Worm (Caenorhabditis elegans): ENCODE results near the gene C54F6.3.

C54F6.3 gene

DNA sequence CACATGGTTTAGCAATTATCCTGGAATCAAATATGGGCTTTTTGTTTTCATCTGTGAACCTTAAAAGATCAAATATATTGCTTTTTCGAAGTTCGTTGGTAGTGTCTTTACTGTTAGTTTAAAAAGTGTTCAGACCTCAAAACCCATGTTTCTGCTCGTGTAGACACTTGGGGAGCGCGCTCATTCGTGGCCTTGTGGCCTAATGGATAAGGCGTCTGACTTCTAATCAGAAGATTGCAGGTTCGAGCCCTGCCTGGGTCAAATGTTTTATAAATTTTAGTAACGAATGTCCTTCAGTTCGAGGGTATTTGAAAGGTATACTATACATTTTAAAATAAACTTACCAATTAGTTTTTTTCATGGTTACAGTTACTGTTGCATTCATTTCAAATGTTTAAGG lies 26.8 kb upstream of the C54F6.3 start:
- TF ChIP-seq dox-1 (GFP tag; IDR thresholded peaks at IDR 0.05), result no peak
- no peak for TF ChIP-seq unc-62 (GFP tag; optimal IDR thresholded peaks at IDR 0.05)
- no peak for TF ChIP-seq aptf-2 (GFP tag; conservative IDR thresholded peaks at IDR 0.05)
- TF ChIP-seq repo-1 (tag; optimal IDR thresholded peaks at IDR 0.05), result no peak
- TF ChIP-seq ama-1 (optimal IDR thresholded peaks at IDR 0.05), result no peak
- TF ChIP-seq ama-1 (GFP tag; optimal IDR thresholded peaks at IDR 0.05), result no peak
- TF ChIP-seq F10E7.11 (tag; optimal IDR thresholded peaks at IDR 0.05), result no peak
- no peak for TF ChIP-seq attf-3 (GFP tag; conservative IDR thresholded peaks at IDR 0.05)
- TF ChIP-seq rcor-1 (GFP tag; IDR thresholded peaks at IDR 0.05), result no peak
- TF ChIP-seq B0019.2 (GFP tag; conservative IDR thresholded peaks at IDR 0.05), result no peak
- TF ChIP-seq ztf-3 (GFP tag; optimal IDR thresholded peaks at IDR 0.05), result no peak
- no peak for TF ChIP-seq F49E8.2 (tag; optimal IDR thresholded peaks at IDR 0.05; ENCODE audit: insufficient read depth)
- no peak for TF ChIP-seq rec-8 (tag; optimal IDR thresholded peaks at IDR 0.05)
- TF ChIP-seq B0261.1 (tag; optimal IDR thresholded peaks at IDR 0.05), result peak; percentile 71
- 0 out of 2 replicates have a peak, but pooled peaks have one; percentile 30 for TF ChIP-seq Y56A3A.18 (GFP tag; IDR thresholded peaks at IDR 0.05)
- TF ChIP-seq pbrm-1 (GFP tag; IDR thresholded peaks at IDR 0.05), result peak; percentile 31; the same call in 1 of the 2 replicates
- no peak for TF ChIP-seq hsf-1 (GFP tag; IDR thresholded peaks at IDR 0.05)
- no peak for TF ChIP-seq hlh-26 (GFP tag; conservative IDR thresholded peaks at IDR 0.05)
- no peak for TF ChIP-seq ztf-25 (GFP tag; IDR thresholded peaks at IDR 0.05)
- no peak for TF ChIP-seq ceh-79 (tag; optimal IDR thresholded peaks at IDR 0.05)
- TF ChIP-seq ceh-100 (GFP tag; IDR thresholded peaks at IDR 0.05), result no peak
- TF ChIP-seq ztf-26 (tag; optimal IDR thresholded peaks at IDR 0.05), result no peak
- no peak for TF ChIP-seq somi-1 (GFP tag; optimal IDR thresholded peaks at IDR 0.05)
- peak; percentile 67 for TF ChIP-seq him-1 (tag; optimal IDR thresholded peaks at IDR 0.05)
- no peak for TF ChIP-seq Y53G8AR.9 (GFP tag; conservative IDR thresholded peaks at IDR 0.05)
- peak; percentile 55; the same call in 1 of the 2 replicates for TF ChIP-seq lin-26 (GFP tag; IDR thresholded peaks at IDR 0.05)
- no peak for TF ChIP-seq nfya-2 (GFP tag; IDR thresholded peaks at IDR 0.05)
- no peak for TF ChIP-seq zfh-2 (GFP tag; conservative IDR thresholded peaks at IDR 0.05)
- TF ChIP-seq tbp1 (GFP tag; optimal IDR thresholded peaks at IDR 0.05), result peak; percentile 90
- no peak for TF ChIP-seq nfya-1 (tag; optimal IDR thresholded peaks at IDR 0.05; ENCODE audit: borderline replicate concordance, insufficient read depth)
- TF ChIP-seq C06A6.2 (GFP tag; conservative IDR thresholded peaks at IDR 0.05), result no peak
- no peak for TF ChIP-seq tlf-1 (GFP tag; optimal IDR thresholded peaks at IDR 0.05)
- no peak for TF ChIP-seq lin-54 (GFP tag; optimal IDR thresholded peaks at IDR 0.05)
- no peak for TF ChIP-seq ztf-28 (GFP tag; IDR thresholded peaks at IDR 0.05)
- TF ChIP-seq B0336.3 (GFP tag; IDR thresholded peaks at IDR 0.05), result no peak
- no peak for TF ChIP-seq let-607 (tag; optimal IDR thresholded peaks at IDR 0.05)
- TF ChIP-seq snpc-1.1 (tag; optimal IDR thresholded peaks at IDR 0.05; ENCODE audit: insufficient read depth), result no peak
- no peak for TF ChIP-seq ZK185.1 (tag; optimal IDR thresholded peaks at IDR 0.05; ENCODE audit: poor library complexity, severe bottlenecking)
- no peak for TF ChIP-seq fkh-3 (tag; optimal IDR thresholded peaks at IDR 0.05)
- TF ChIP-seq ztf-6 (GFP tag; IDR thresholded peaks at IDR 0.05), result no peak
- TF ChIP-seq F57A8.1 (GFP tag; optimal IDR thresholded peaks at IDR 0.05), result no peak
- TF ChIP-seq hrde-1 (tag; optimal IDR thresholded peaks at IDR 0.05; ENCODE audit: borderline replicate concordance), result no peak
- TF ChIP-seq madf-10 (tag; optimal IDR thresholded peaks at IDR 0.05), result no peak
- TF ChIP-seq T26A5.8 (tag; optimal IDR thresholded peaks at IDR 0.05), result no peak
- TF ChIP-seq sdz-38 (tag; optimal IDR thresholded peaks at IDR 0.05), result no peak
- TF ChIP-seq C17E4.6 (GFP tag; IDR thresholded peaks at IDR 0.05), result no peak
- 0 out of 2 replicates have a peak, but pooled peaks have one; percentile 44 for TF ChIP-seq D2030.7 (GFP tag; IDR thresholded peaks at IDR 0.05)
- no peak for TF ChIP-seq F52B5.7 (tag; optimal IDR thresholded peaks at IDR 0.05)
